Fruit fly (Drosophila melanogaster): ENCODE measurements around the gene PKD.
A peak's percentile ranks its signal among the peaks of the same experiment; 100 is the strongest.

Gene PKD

DNA sequence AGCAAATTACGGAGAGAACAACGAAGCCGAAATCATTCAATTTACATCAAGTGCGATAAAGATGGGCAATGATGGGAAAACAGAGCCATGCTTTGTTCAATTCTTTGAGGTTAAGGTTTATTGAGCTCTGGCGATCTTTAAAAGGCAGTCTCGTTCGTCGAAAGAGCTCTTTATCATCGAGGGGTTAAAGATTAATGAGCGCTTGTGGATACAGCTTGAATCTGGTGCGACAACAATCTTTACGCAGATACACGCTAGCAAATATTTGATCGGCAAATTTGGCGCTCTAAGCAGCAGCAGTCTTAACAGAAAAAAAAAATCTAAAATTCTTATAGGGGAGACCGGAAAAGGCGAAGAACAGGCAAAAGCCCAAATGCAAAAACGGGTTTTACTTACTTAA lies 18.1 kb downstream of the PKD start (continued):
- TF ChIP-seq CG15514 (GFP tag; optimal IDR thresholded peaks at IDR 0.05) (peak; percentile 51), CG12769 (tag; optimal IDR thresholded peaks at IDR 0.05) (peak; percentile 23), wdn (GFP tag; IDR thresholded peaks at IDR 0.05) (no peak), sisA (GFP tag; IDR thresholded peaks at IDR 0.05) (no peak)

DNA sequence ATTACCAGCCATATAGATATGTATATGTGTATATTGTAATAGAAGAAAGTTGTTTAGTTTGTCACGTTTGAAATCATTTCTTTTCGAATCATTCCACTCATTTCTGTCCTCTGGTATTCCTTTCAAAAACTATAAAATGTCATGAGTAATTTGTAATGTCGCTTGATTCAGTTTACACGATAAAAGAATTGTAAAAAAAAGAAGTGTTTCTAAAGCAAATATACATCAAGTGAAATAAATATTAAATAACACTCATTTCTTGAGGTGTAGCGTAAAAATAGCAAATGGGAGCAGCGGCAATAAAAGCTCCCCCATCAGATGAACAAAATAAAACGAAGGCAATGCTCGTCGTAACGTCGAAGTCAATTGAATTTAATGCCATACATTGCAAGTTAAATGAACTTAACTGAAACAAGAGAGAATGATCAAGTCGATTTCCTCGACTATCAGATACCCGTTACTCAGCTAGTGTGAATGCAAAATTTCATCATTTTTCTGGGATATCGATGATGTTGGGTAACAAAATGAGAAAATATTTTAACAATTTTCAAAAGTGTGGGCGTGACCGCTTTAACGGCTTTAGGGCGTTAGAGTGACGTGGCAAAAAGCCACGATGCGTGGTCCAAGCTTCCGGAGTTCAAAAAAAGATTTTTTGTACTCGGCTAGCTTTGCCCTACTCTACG lies 18.8 kb downstream of the PKD start:
- no peak for TF ChIP-seq Rx (GFP tag; IDR thresholded peaks at IDR 0.05)
- no peak for TF ChIP-seq cg (GFP tag; optimal IDR thresholded peaks at IDR 0.05)
- TF ChIP-seq CG14050 (GFP tag; IDR thresholded peaks at IDR 0.05) = no peak
- no peak for TF ChIP-seq cwo (GFP tag; optimal IDR thresholded peaks at IDR 0.05)
- TF ChIP-seq CG4328 (GFP tag; optimal IDR thresholded peaks at IDR 0.05) = no peak
- no peak for TF ChIP-seq sug (tag; optimal IDR thresholded peaks at IDR 0.05)
- TF ChIP-seq CG12219 (GFP tag; optimal IDR thresholded peaks at IDR 0.05) = peak; percentile 16
- peak; percentile 9; the same call in 1 of the 2 replicates for TF ChIP-seq inv (GFP tag; IDR thresholded peaks at IDR 0.05; ENCODE audit: partially characterized antibody)
- TF ChIP-seq CG12659 (GFP tag; optimal IDR thresholded peaks at IDR 0.05) = peak; percentile 14
- peak; percentile 21 for TF ChIP-seq Nf-YC (tag; optimal IDR thresholded peaks at IDR 0.05)
- no peak for TF ChIP-seq NK7.1 (GFP tag; optimal IDR thresholded peaks at IDR 0.05)
- no peak for TF ChIP-seq stc (GFP tag; IDR thresholded peaks at IDR 0.05)
- TF ChIP-seq CG11093 (GFP tag; IDR thresholded peaks at IDR 0.05) = no peak
- no peak for TF ChIP-seq CG11247 (GFP tag; IDR thresholded peaks at IDR 0.05)
- peak; percentile 8 for TF ChIP-seq CG10267 (tag; optimal IDR thresholded peaks at IDR 0.05)
- no peak for TF ChIP-seq D19B (GFP tag; optimal IDR thresholded peaks at IDR 0.05)
- TF ChIP-seq ERR (GFP tag; optimal IDR thresholded peaks at IDR 0.05) = no peak
- TF ChIP-seq CG8290 (GFP tag; optimal IDR thresholded peaks at IDR 0.05) = no peak
- no peak for TF ChIP-seq CG8290 (tag; optimal IDR thresholded peaks at IDR 0.05)
- peak; percentile 59; the same call in 2 of the 3 replicates for TF ChIP-seq CG6791 (GFP tag; IDR thresholded peaks at IDR 0.05; ENCODE audit: partially characterized antibody)
- TF ChIP-seq luna (GFP tag; optimal IDR thresholded peaks at IDR 0.05) = no peak
- TF ChIP-seq usp (GFP tag; optimal IDR thresholded peaks at IDR 0.05) = no peak
- TF ChIP-seq HLH4C (GFP tag; IDR thresholded peaks at IDR 0.05; ENCODE audit: partially characterized antibody) = peak; percentile 59
- TF ChIP-seq CG10959 (GFP tag; IDR thresholded peaks at IDR 0.05) = no peak
- TF ChIP-seq tna (GFP tag; IDR thresholded peaks at IDR 0.05; ENCODE audit: partially characterized antibody) = peak; percentile 62
- no peak for TF ChIP-seq CG3726 (GFP tag; IDR thresholded peaks at IDR 0.05)
- no peak for TF ChIP-seq Dref (GFP tag; IDR thresholded peaks at IDR 0.05)
- TF ChIP-seq CG17361 (GFP tag; IDR thresholded peaks at IDR 0.05) = peak; percentile 45; the same call in 2 of the 3 replicates
- no peak for TF ChIP-seq CG9876 (GFP tag; optimal IDR thresholded peaks at IDR 0.05)
- TF ChIP-seq CG4424 (GFP tag; optimal IDR thresholded peaks at IDR 0.05) = no peak
- no peak for TF ChIP-seq Xbp1 (GFP tag; optimal IDR thresholded peaks at IDR 0.05)
- 0 out of 2 replicates have a peak, but pooled peaks have one; percentile 20 for TF ChIP-seq Drgx (GFP tag; IDR thresholded peaks at IDR 0.05)
- no peak for TF ChIP-seq stwl (tag; optimal IDR thresholded peaks at IDR 0.05)
- TF ChIP-seq CG8765 (GFP tag; IDR thresholded peaks at IDR 0.05) = no peak
- no peak for TF ChIP-seq CG6854 (GFP tag; optimal IDR thresholded peaks at IDR 0.05)
- peak; percentile 50 for TF ChIP-seq CG15269 (tag; optimal IDR thresholded peaks at IDR 0.05)
- no peak for TF ChIP-seq gsb-n (tag; optimal IDR thresholded peaks at IDR 0.05)
- peak; percentile 9 for TF ChIP-seq CG12391 (tag; optimal IDR thresholded peaks at IDR 0.05)
- no peak for TF ChIP-seq Ssrp (tag; optimal IDR thresholded peaks at IDR 0.05)
- TF ChIP-seq zen2 (GFP tag; IDR thresholded peaks at IDR 0.05; ENCODE audit: partially characterized antibody) = no peak
- peak; percentile 52; the same call in 1 of the 3 replicates for TF ChIP-seq CG7963 (GFP tag; IDR thresholded peaks at IDR 0.05; ENCODE audit: partially characterized antibody)
- no peak for TF ChIP-seq sr (GFP tag; IDR thresholded peaks at IDR 0.05)
- peak; percentile 1 for TF ChIP-seq unpg (GFP tag; optimal IDR thresholded peaks at IDR 0.05)
- no peak for TF ChIP-seq Hmx (GFP tag; optimal IDR thresholded peaks at IDR 0.05)
